Fruit fly (Drosophila melanogaster): ENCODE measurements around the gene Pka-R1.

DNA sequence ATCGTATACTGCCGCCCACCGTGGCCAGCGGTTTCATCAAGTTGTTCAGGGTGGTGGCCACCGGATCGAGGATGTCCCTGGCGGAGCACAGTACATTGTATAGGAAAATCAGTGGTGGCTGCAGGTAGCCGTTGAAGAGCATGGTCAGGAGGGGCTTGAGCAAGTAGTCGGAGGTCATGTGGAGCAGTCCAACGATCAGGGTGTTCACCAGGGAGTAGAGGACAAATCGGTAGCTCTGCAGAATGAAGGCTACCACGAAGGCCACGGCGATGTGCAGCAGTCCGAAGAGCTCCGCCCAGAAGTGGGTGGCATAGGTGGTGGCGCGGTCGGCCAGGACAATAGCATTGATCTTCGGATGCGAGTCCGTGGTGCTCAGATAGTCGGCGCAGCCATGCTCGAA, 18.5 kb upstream of the Pka-R1 start:
- TF ChIP-seq CG1024 (GFP tag; IDR thresholded peaks at IDR 0.05) (no peak), CG3163 (GFP tag; optimal IDR thresholded peaks at IDR 0.05) (no peak), pb (GFP tag; optimal IDR thresholded peaks at IDR 0.05) (no peak), CG3281 (GFP tag; optimal IDR thresholded peaks at IDR 0.05) (no peak), CG2202 (tag; optimal IDR thresholded peaks at IDR 0.05) (no peak), CG13624 (GFP tag; optimal IDR thresholded peaks at IDR 0.05) (no peak), mirr (GFP tag; optimal IDR thresholded peaks at IDR 0.05) (no peak), bbx (GFP tag; IDR thresholded peaks at IDR 0.05; ENCODE audit: partially characterized antibody) (no peak), Oaz (GFP tag; IDR thresholded peaks at IDR 0.05) (no peak), klu (GFP tag; IDR thresholded peaks at IDR 0.05) (no peak)
